Fruit fly (Drosophila melanogaster): Measurements from ENCODE around the gene CG8086.

CG8086 gene

DNA sequence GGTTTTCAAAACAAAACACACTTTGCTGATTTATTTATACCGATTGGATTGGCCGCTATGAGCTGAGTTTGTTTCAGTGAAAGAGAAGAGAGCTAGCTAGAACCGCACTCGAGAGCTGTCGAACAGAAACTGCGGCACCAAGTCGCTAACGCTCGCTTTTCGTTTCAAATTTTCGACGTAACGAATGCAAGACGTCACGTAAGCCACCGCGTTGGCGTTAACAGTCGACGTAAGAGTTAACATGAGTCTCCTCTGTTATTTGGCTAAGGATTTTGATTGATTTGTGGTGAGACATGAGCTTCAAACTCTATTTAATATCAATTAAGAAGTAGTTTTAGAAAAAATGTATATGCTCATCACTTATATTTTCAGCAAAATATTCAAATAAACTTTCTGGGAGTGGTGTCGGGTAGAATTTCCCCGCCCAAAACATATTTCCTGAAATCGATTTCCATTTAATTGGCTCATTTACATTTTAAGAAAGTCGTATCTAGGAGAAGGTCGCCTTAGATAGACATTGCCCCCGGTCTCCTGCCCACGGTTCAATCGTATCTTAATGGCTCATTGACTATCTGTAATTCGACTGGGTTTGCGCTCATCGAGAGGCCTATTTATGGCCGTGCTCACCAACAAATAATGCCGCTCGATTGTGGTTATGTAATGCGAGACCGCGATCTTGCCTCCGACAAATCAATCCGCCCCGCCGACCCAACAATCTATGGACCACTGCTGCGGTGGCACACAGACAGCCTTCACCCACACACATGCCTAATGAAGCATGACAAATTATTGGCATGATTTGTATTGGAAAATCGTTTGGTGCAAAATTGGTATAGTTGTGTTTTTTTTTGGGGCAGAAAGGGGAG is at the start of gene CG8086:
Gene CG8086 (minus strand): TSS at position 102 of the 866 bp plus-strand sequence.
- TF ChIP-seq CG17801 (GFP tag; optimal IDR thresholded peaks at IDR 0.05; ENCODE audit: partially characterized antibody) = no peak

DNA sequence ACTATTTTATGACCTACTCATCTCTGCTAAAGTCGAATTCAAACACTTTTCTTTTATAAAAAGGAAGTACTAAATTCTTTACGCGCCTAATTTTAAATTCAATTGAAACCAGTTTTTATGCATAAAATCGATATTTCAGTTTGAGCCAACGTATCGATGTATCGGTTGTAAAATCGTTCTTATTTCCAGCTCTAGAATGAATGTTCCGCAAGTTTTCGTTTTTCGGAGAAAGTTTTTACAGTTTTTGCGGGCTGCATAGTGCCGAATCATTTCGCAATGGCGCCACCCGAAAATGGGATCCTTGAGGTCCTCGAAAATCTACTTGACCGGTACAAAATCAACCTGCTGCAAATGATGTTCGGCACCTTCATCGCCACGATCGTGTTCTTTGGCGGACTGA is 48.1 kb upstream of the CG8086 start, which contains the start of gene CG7840:
Gene CG7840 (plus strand): TSS at position 178 of the 400 bp plus-strand sequence.
- TF ChIP-seq CG17801 (GFP tag; optimal IDR thresholded peaks at IDR 0.05; ENCODE audit: partially characterized antibody) = peak; percentile 33

DNA sequence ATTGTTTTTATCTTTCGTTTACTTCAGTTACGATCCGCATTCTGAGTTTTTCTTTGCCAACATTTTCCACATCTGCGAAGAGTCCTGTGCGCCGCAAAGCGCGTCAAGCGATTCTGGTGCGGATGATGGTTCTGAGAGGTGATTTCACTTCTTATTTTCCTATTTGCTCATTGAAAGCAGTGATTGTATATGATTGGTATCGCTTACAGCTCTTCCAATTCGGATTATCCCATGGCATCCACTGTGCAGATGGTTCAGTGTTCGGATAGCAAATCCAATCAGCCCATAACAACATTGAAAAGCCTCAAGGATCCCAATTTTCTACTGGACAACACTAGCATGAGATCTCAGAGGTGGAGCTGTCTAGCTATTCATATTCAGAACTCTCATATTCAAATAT is 47.3 kb upstream of the CG8086 start:
- no peak for TF ChIP-seq CG17801 (GFP tag; optimal IDR thresholded peaks at IDR 0.05; ENCODE audit: partially characterized antibody)

DNA sequence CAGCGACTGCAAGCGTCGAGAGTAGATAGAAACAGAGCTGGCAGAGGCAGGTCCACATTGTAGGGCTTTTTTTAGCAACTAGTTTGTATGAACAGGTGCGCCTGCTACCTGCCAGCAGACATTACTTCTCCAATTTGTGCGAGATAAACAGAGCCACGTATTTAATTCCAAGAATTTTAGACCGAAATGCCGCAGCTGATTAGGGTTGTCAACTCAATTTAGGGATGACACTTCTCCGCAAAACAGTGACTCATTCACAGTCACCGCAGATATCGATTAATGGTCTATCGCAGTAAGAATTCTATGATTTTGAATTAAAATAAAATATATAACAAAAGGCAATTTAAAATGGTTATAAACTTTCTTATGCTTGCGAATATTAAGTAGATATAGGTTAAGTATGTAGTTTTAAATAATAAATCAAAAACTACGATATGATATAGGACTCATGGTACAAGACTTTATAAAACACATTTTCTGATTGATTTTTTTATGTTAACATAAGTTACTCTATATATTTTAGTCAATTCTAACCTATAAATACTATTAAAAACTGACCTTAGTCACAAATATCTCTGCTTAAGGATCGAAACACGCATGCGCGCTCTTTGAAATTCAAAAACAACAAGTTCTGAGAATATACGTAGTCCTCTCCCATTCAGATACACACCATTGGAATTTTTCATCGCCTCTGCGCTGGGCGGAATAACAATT is 45.6 kb upstream of the CG8086 start, which contains the start of the genes wol and Scgalpha:
Gene wol (minus strand): TSS at position 220 of the 714 bp plus-strand sequence.
Gene Scgalpha (plus strand): TSS at position 664 of the 714 bp plus-strand sequence.
- TF ChIP-seq CG17801 (GFP tag; optimal IDR thresholded peaks at IDR 0.05; ENCODE audit: partially characterized antibody) = no peak

DNA sequence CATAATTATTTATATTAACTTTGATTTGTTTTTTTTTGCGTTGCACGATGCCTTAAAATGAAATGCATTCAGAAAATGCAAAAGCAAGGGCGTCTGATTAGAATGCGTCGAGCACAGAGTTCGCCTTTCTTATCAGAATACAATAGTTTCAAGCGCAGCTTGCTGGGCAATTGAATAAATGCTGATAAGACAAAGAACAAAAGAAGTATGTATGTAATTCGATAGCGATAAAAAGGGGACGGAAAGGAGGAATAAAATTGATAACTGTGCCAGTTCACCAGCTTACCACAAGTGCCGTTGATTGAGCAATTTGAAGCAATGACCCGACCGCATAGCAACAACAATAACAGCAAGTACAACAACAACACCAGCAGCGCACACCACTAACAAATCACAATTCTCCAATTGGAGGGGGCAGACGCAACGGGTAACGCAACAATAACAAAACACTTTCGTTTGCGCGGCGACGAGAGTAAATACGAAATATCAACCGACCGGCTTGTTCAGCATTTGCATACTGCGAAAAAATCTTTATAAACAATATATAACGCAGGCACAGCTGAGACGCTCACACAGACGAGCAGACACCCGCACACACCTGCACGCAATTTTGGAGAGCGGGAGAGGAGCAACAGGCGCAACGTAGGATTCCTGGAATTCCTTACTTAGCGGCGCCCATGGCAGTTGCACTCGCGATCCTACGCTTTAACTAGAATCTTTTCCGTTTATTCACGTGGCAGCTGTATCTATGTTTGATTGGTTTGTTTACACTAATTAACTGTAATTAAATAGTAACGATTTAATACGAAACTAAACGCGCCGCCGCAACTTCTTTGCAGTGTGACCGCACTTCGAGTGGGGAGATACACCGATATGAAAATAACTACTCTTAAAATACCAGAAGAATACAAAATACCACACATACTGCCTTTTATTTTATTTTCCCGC is 43.2 kb upstream of the CG8086 start, which contains the start of gene Btk:
Gene Btk (minus strand): TSS at position 860 of the 948 bp plus-strand sequence.
- TF ChIP-seq CG17801 (GFP tag; optimal IDR thresholded peaks at IDR 0.05; ENCODE audit: partially characterized antibody) = no peak

DNA sequence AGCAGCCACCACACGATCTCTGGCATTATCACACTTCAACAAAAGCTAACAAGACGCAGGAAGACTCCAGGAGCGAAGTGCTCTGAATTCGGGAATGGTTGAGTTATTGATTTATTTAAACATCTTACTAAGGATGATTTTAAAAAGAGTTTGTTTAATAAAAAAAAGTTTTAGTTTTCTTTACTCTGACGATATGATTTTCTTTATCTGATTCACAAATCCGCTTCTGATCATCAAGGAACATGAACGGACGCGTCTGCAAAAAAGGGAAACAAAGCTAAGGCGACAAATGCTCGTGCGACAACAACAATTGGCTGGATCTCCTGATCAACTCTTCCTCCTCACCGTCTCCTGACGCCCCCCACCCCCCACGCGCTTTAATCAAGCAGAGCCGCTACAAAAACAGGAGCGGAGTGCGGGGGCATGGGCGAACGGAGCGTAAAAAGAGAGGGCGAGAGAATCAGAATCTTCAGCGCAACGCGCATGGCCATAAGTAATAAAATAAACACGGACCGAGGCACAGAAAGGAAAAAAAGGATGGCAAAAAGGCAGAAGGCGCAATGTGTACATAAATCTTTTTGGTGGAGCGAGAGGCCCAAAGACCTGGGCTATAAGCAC is 42.0 kb upstream of the CG8086 start:
- peak; percentile 52 for TF ChIP-seq CG17801 (GFP tag; optimal IDR thresholded peaks at IDR 0.05; ENCODE audit: partially characterized antibody)

DNA sequence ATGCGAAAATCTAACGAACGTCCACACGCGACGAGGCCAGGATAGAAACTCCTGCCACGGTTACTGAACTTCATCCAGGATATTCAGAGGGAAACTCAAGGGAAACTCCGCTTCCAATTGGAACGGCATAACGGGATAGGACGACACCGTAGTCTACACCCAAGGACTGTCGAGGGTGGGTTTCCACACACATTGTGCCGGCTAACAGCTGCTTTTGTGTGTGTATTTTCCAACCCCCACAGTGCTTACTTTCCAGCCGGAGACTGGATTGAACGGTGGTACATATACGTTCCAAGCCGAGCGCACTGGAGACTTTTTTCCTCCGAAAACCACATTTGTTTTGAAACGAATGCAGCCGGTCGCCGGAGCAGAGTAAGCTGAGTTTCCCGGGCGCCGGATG is 39.8 kb upstream of the CG8086 start:
- TF ChIP-seq CG17801 (GFP tag; optimal IDR thresholded peaks at IDR 0.05; ENCODE audit: partially characterized antibody) = no peak

DNA sequence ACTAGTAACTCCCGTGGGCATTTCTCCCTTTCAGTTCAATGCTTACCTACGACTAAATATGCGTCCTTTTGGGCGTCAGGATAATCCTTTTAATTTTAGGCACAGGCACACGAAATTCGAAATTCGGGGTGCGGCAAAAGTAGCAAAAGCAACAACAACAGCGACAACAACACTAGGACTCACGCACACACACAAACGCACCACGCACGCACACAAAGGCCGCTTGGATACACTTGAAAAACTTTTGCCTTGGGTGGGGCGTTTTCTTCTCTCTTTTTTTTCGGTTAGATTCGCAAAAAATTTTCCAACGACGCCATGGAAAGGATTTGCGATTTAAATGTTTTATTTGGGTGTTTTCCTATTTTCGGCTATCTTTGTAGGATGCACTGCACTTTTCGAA is 39.1 kb upstream of the CG8086 start:
- TF ChIP-seq CG17801 (GFP tag; optimal IDR thresholded peaks at IDR 0.05; ENCODE audit: partially characterized antibody) = no peak

DNA sequence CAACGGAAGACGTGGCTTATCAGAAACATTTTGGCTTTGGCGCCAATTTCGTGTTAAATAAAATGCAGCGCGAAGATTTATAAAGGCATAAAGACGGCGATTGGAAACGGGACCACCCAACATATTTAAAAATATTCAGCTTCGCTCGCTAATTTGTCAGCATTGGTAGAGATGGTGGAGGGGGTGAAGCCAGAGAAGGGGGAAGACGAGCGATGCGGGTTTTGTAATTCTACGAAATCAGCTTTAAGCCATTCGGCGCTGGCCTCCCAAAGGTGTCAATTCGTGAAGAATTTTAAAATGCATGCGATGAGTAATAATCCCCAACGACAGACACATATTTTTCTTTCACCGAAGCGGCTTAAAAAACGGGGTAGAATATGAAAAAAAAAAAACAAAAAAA is 36.7 kb upstream of the CG8086 start:
- TF ChIP-seq CG17801 (GFP tag; optimal IDR thresholded peaks at IDR 0.05; ENCODE audit: partially characterized antibody) = no peak

DNA sequence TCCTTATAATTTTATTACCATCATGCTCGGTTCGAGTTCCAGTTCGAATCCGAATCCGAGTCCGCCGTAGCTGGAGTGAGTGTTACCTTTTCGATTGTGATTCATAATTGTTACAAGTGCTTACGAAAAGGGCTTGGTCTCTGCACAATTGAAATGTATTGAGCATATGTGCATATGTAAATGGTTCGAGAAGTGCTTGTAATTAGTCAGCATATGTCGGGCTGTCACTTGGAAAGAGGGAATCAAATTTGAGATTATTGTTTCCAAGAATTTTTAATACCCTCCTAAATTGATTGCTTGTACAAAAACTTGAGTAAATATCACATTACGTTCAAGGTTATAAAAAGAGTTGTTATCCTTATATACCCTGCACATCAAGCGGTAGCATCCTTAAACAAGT is 36.1 kb upstream of the CG8086 start:
- no peak for TF ChIP-seq CG17801 (GFP tag; optimal IDR thresholded peaks at IDR 0.05; ENCODE audit: partially characterized antibody)

DNA sequence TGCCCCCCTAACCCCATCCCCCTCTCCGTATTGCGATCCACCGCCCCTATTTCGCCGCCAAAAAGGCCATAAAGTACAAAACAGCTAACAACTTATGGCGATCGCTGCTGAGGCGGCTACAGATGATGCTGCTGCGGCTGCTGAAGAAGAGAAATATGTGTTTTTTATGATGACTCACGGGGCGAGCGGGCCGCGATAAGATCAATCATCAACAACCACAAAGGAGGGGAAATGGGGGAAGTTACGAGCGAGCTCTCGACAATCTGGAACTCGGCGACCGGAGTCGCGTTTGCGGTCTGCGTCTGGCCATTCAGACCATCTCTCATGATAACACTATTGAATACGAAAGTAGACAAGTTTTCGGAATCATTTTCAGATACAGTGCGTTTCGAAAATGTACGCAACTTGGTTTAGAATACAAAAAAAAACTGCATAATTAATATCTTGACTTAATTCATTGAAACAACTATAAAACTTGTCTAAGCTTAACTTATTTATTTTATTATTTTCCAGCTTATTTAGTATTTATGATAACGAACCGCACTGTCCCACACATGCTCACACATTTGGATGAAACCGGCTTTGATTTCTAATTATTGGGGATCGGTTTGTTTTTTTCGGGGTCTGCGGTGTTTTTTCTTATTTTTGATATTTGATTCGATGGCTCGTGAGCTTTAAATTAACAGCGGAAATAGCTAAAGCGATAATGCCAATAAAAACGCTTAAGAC is 35.0 kb upstream of the CG8086 start:
- TF ChIP-seq CG17801 (GFP tag; optimal IDR thresholded peaks at IDR 0.05; ENCODE audit: partially characterized antibody) = no peak

DNA sequence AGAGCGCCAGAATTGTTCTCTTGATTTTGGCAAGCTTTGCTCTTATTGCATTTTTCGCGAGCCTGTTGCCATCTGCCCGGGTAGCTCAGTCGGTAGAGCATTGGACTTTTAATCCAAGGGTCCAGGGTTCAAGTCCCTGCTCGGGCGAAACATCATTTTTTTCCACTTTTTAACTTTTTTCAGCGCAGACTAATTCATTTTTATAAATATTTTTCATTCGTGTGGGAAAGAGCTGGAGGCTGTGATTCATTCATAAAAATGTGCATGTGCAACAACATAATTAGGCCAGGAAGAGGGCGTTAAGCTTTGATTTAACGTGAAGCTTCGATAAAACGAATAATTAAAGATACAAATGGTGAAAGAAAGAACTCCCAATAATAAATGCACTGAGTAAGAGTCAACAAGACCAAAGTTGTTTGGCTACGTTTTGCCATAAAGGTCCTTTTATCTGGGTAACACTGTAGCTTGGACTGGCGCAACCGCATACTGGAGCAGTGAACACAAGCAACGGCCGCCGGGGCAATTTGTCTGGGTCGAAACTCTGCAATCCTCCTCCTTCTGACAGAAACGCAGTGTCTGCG is 33.4 kb upstream of the CG8086 start:
- no peak for TF ChIP-seq CG17801 (GFP tag; optimal IDR thresholded peaks at IDR 0.05; ENCODE audit: partially characterized antibody)

DNA sequence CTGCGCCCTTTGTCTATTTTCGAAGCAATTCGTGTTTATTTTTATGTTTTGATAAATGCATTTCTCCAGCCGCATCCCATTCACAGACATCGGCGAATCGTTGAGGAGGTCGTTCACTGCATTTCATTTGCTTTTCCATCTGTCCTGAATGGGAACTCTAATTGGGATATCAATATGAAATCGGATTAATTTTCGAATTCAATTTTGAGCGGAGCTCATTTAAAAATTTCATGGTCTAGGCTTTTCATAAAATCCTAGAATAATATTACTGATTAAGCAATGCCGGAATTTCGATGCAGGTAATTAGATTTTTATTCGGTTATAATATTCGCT is 32.8 kb upstream of the CG8086 start:
- TF ChIP-seq CG17801 (GFP tag; optimal IDR thresholded peaks at IDR 0.05; ENCODE audit: partially characterized antibody) = no peak

Data from ovary, adult (tissue).